Fruit fly (Drosophila melanogaster): ENCODE measurements around the gene Ir85a.

Gene Ir85a

DNA sequence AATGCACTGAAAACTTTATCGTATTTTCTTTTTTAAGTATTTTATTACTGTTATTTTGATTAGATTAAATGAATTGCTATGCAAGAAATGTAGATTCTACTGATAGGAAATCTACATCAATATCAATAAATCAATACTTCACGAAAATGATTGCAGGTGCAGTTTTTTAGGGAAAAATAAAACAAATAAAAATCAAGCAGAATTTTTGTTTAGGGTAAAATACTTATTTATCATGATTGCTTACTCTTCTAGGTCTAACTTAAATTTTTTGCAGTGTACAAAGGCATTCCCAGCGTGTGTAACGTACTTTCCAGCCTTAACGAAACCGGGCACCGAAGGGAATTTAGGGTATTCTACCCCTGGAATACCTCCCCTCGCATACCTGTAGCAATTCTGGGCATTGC, 14.0 kb downstream of the Ir85a start (continued):
- peak in 1 of 2 experiments; percentile 71 for TF ChIP-seq eve (GFP tag; optimal IDR thresholded peaks at IDR 0.05)
- TF ChIP-seq hkb (optimal IDR thresholded peaks at IDR 0.05), result no peak
- peak; percentile 54; the same call in 1 of the 2 replicates for TF ChIP-seq hkb (GFP tag; IDR thresholded peaks at IDR 0.05)
- no peak for TF ChIP-seq CG7963 (GFP tag; IDR thresholded peaks at IDR 0.05; ENCODE audit: partially characterized antibody)
- peak; percentile 57 for TF ChIP-seq CG31388 (GFP tag; optimal IDR thresholded peaks at IDR 0.05)
- peak; percentile 96 for TF ChIP-seq CG18262 (tag; optimal IDR thresholded peaks at IDR 0.05)
- TF ChIP-seq H15 (GFP tag; IDR thresholded peaks at IDR 0.05), result no peak
- no peak for TF ChIP-seq Dip2 (GFP tag; IDR thresholded peaks at IDR 0.05)
- TF ChIP-seq CG9932 (GFP tag; IDR thresholded peaks at IDR 0.05), result no peak
- TF ChIP-seq sim (GFP tag; IDR thresholded peaks at IDR 0.05), result no peak
- no peak for TF ChIP-seq CG17802 (tag; optimal IDR thresholded peaks at IDR 0.05)
- TF ChIP-seq CG1024 (GFP tag; IDR thresholded peaks at IDR 0.05), result no peak
- TF ChIP-seq Atf-2 (GFP tag; optimal IDR thresholded peaks at IDR 0.05), result peak; percentile 67
- peak; percentile 27 for TF ChIP-seq CG3838 (GFP tag; optimal IDR thresholded peaks at IDR 0.05)
- TF ChIP-seq Lim3 (GFP tag; IDR thresholded peaks at IDR 0.05), result no peak
- peak; percentile 69 for TF ChIP-seq CG1233 (GFP tag; optimal IDR thresholded peaks at IDR 0.05)
- TF ChIP-seq sqz (GFP tag; optimal IDR thresholded peaks at IDR 0.05), result peak; percentile 60
- TF ChIP-seq maf-S (GFP tag; optimal IDR thresholded peaks at IDR 0.05), result peak; percentile 18
- peak; percentile 48; the same call in 1 of the 2 replicates for TF ChIP-seq CG32772 (GFP tag; IDR thresholded peaks at IDR 0.05)
- TF ChIP-seq zfh2 (GFP tag; optimal IDR thresholded peaks at IDR 0.05), result no peak
- TF ChIP-seq CG10979 (tag; optimal IDR thresholded peaks at IDR 0.05), result peak; percentile 95
- TF ChIP-seq CG7556 (GFP tag; optimal IDR thresholded peaks at IDR 0.05), result peak; percentile 86
- TF ChIP-seq exex (tag; optimal IDR thresholded peaks at IDR 0.05), result no peak
- TF ChIP-seq sug (tag; optimal IDR thresholded peaks at IDR 0.05), result no peak
- TF ChIP-seq hbn (GFP tag; IDR thresholded peaks at IDR 0.05; ENCODE audit: partially characterized antibody), result no peak
- no peak for TF ChIP-seq gfzf (GFP tag; optimal IDR thresholded peaks at IDR 0.05)
- TF ChIP-seq dan (GFP tag; IDR thresholded peaks at IDR 0.05), result no peak; the same call in 1 of the 2 replicates
- peak; percentile 44 for TF ChIP-seq Lhr (GFP tag; optimal IDR thresholded peaks at IDR 0.05)
- TF ChIP-seq sob (GFP tag; IDR thresholded peaks at IDR 0.05), result no peak
- TF ChIP-seq Drgx (GFP tag; IDR thresholded peaks at IDR 0.05), result no peak
- TF ChIP-seq ems (GFP tag; optimal IDR thresholded peaks at IDR 0.05), result no peak
- TF ChIP-seq ftz-f1 (GFP tag; optimal IDR thresholded peaks at IDR 0.05), result no peak
- TF ChIP-seq fru (optimal IDR thresholded peaks at IDR 0.05), result no peak
- no peak for TF ChIP-seq CrebB (tag; optimal IDR thresholded peaks at IDR 0.05)
- no peak for TF ChIP-seq kni (GFP tag; optimal IDR thresholded peaks at IDR 0.05)
- no peak; the same call in 1 of the 2 replicates for TF ChIP-seq CG32532 (GFP tag; IDR thresholded peaks at IDR 0.05)
- TF ChIP-seq wdn (GFP tag; IDR thresholded peaks at IDR 0.05), result no peak
- TF ChIP-seq CG3726 (GFP tag; IDR thresholded peaks at IDR 0.05), result no peak
- peak; percentile 49 for TF ChIP-seq Mes4 (GFP tag; optimal IDR thresholded peaks at IDR 0.05)
- no peak for TF ChIP-seq gce (GFP tag; IDR thresholded peaks at IDR 0.05)
- peak; percentile 78 for TF ChIP-seq Ssrp (tag; optimal IDR thresholded peaks at IDR 0.05)
- no peak for TF ChIP-seq Poxn (GFP tag; IDR thresholded peaks at IDR 0.05)
- TF ChIP-seq CG18619 (GFP tag; optimal IDR thresholded peaks at IDR 0.05), result peak; percentile 63
- peak; percentile 9 for TF ChIP-seq Fer1 (GFP tag; optimal IDR thresholded peaks at IDR 0.05)
- peak; percentile 61 for TF ChIP-seq CG12236 (GFP tag; optimal IDR thresholded peaks at IDR 0.05)
- TF ChIP-seq so (GFP tag; IDR thresholded peaks at IDR 0.05), result no peak
- no peak for TF ChIP-seq psq (GFP tag; optimal IDR thresholded peaks at IDR 0.05)
- 0 out of 3 replicates have a peak, but pooled peaks have one; percentile 27 for TF ChIP-seq dysf (GFP tag; IDR thresholded peaks at IDR 0.05)
- no peak for TF ChIP-seq kah (GFP tag; optimal IDR thresholded peaks at IDR 0.05)

All from whole organism, embryonic.